Worm (Caenorhabditis elegans) whole organism, mixed stage, embryonic: ENCODE measurements around the gene oac-1.

Experiments
- bed-3 ChIP-seq: fragments of 200-800 bp; sonication (Bioruptor generic); optimal IDR thresholded peaks from 3 replicates; lab custom pipeline; 2018; ENCODE audit warnings: mild to moderate bottlenecking, missing genetic modification characterization, moderate library complexity, missing compliant biosample characterization
- blmp-1 ChIP-seq: fragments of 150-350 bp; optimal IDR thresholded peaks from 2 replicates; lab custom pipeline; 2014; ENCODE audit warnings: missing biosample characterization, missing genetic modification characterization
- ceh-39 ChIP-seq: fragments of 150-350 bp; optimal IDR thresholded peaks from 2 replicates; lab custom pipeline; 2014; ENCODE audit warnings: missing biosample characterization, missing genetic modification characterization
- ceh-43 ChIP-seq: fragments of 200-800 bp; sonication (Bioruptor generic); optimal IDR thresholded peaks from 2 replicates; lab custom pipeline; 2018; ENCODE audit warnings: mild to moderate bottlenecking, missing genetic modification characterization, moderate library complexity, missing compliant biosample characterization
- ceh-83 ChIP-seq: fragments of 200-800 bp; sonication (Bioruptor generic); optimal IDR thresholded peaks from 2 replicates; lab custom pipeline; 2018; ENCODE audit warnings: mild to moderate bottlenecking, missing genetic modification characterization, missing compliant biosample characterization
- ces-1 ChIP-seq: fragments of 150-350 bp; optimal IDR thresholded peaks from 2 replicates; lab custom pipeline; 2014; ENCODE audit warnings: missing biosample characterization, missing genetic modification reagents, missing genetic modification characterization
- cnd-1 ChIP-seq: fragments of 200-800 bp; sonication (Bioruptor generic); optimal IDR thresholded peaks from 2 replicates; lab custom pipeline; 2018; ENCODE audit warnings: mild to moderate bottlenecking, missing genetic modification characterization, missing compliant biosample characterization
- drap-1 ChIP-seq: fragments of 200-800 bp; sonication (Bioruptor generic); optimal IDR thresholded peaks from 3 replicates; lab custom pipeline; 2018; ENCODE audit warnings: mild to moderate bottlenecking, missing genetic modification characterization, missing compliant biosample characterization
- elt-3 ChIP-seq: fragments of 150-350 bp; optimal IDR thresholded peaks from 2 replicates; lab custom pipeline; 2014; ENCODE audit warnings: missing biosample characterization, missing genetic modification characterization
- flh-1 ChIP-seq: fragments of 200-800 bp; sonication (Bioruptor generic); optimal IDR thresholded peaks from 2 replicates; lab custom pipeline; 2018; ENCODE audit warnings: mild to moderate bottlenecking, missing genetic modification characterization, moderate library complexity, missing compliant biosample characterization
- ham-2 ChIP-seq: fragments of 200-800 bp; sonication (Bioruptor generic); optimal IDR thresholded peaks from 2 replicates; lab custom pipeline; 2018; ENCODE audit warnings: mild to moderate bottlenecking, missing genetic modification characterization, missing compliant biosample characterization
- hlh-1 ChIP-seq: fragments of 150-350 bp; optimal IDR thresholded peaks from 2 replicates; lab custom pipeline; 2014; ENCODE audit warnings: missing biosample characterization, missing genetic modification reagents, missing genetic modification characterization
- lin-13 ChIP-seq: fragments of 150-350 bp; optimal IDR thresholded peaks from 2 replicates; lab custom pipeline; 2014; ENCODE audit warnings: missing biosample characterization, missing genetic modification characterization
- lin-32 ChIP-seq: fragments of 200-800 bp; sonication (Bioruptor generic); optimal IDR thresholded peaks from 2 replicates; lab custom pipeline; 2018; ENCODE audit warnings: mild to moderate bottlenecking, missing genetic modification characterization, missing compliant biosample characterization
- lsy-2 ChIP-seq: fragments of 150-350 bp; optimal IDR thresholded peaks from 2 replicates; lab custom pipeline; 2014; ENCODE audit warnings: missing biosample characterization, missing genetic modification characterization
- mab-5 ChIP-seq: fragments of 150-350 bp; optimal IDR thresholded peaks from 2 replicates; lab custom pipeline; 2014; ENCODE audit warnings: missing biosample characterization, missing genetic modification characterization
- mep-1 ChIP-seq: fragments of 150-350 bp; optimal IDR thresholded peaks from 2 replicates; lab custom pipeline; 2017; ENCODE audit warnings: missing biosample characterization, missing genetic modification reagents, missing genetic modification characterization, inconsistent platforms
- mls-2 ChIP-seq: sonication (generic microtip); optimal IDR thresholded peaks from 2 replicates; lab custom pipeline; 2016; ENCODE audit warnings: mild to moderate bottlenecking, missing genetic modification characterization, moderate library complexity, missing compliant biosample characterization
- nhr-12 ChIP-seq: fragments of 150-350 bp; optimal IDR thresholded peaks from 2 replicates; lab custom pipeline; 2014; ENCODE audit warnings: missing biosample characterization, missing genetic modification characterization
- nhr-2 ChIP-seq: fragments of 150-350 bp; optimal IDR thresholded peaks from 2 replicates; lab custom pipeline; 2014; ENCODE audit warnings: missing biosample characterization, missing genetic modification characterization
- nhr-237 ChIP-seq: fragments of 150-350 bp; optimal IDR thresholded peaks from 2 replicates; lab custom pipeline; 2014; ENCODE audit warnings: missing biosample characterization, missing genetic modification characterization
- nhr-28 ChIP-seq: fragments of 150-350 bp; optimal IDR thresholded peaks from 2 replicates; lab custom pipeline; 2014; ENCODE audit warnings: missing biosample characterization, missing genetic modification characterization
- nhr-76 ChIP-seq: sonication (generic microtip); optimal IDR thresholded peaks from 2 replicates; lab custom pipeline; 2017; ENCODE audit warnings: missing biosample characterization, missing genetic modification characterization
- pha-4 ChIP-seq: fragments of 150-350 bp; optimal IDR thresholded peaks from 2 replicates; lab custom pipeline; 2018; ENCODE audit warnings: missing biosample characterization, missing genetic modification reagents, missing genetic modification characterization
- sem-2 ChIP-seq: fragments of 200-800 bp; sonication (Bioruptor generic); optimal IDR thresholded peaks from 2 replicates; lab custom pipeline; 2018; ENCODE audit warnings: mild to moderate bottlenecking, missing genetic modification characterization, missing compliant biosample characterization
- snpc-4 ChIP-seq: fragments of 150-350 bp; optimal IDR thresholded peaks from 2 replicates; lab custom pipeline; 2014; ENCODE audit warnings: missing biosample characterization, missing genetic modification characterization
- sptf-1 ChIP-seq: sonication (generic microtip); optimal IDR thresholded peaks from 2 replicates; lab custom pipeline; 2017; ENCODE audit warnings: mild to moderate bottlenecking, missing genetic modification characterization, moderate library complexity, missing compliant biosample characterization
- unc-120 ChIP-seq: sonication (generic microtip); optimal IDR thresholded peaks from 2 replicates; lab custom pipeline; 2017; ENCODE audit warnings: missing genetic modification characterization, missing compliant biosample characterization; ENCODE audit not compliant: poor library complexity, severe bottlenecking
- unc-39 ChIP-seq: fragments of 150-350 bp; optimal IDR thresholded peaks from 2 replicates; lab custom pipeline; 2014; ENCODE audit warnings: missing biosample characterization, missing genetic modification characterization
- unc-62 ChIP-seq: fragments of 150-350 bp; optimal IDR thresholded peaks from 2 replicates; lab custom pipeline; 2014; ENCODE audit warnings: missing biosample characterization, missing genetic modification reagents, missing genetic modification characterization
- ztf-11 ChIP-seq: fragments of 150-350 bp; optimal IDR thresholded peaks from 2 replicates; lab custom pipeline; 2014; ENCODE audit warnings: missing biosample characterization, missing genetic modification characterization

The oac-1 gene

ce11 chrV:19555869-19556268 lies at the start of gene oac-1:
oac-1 (minus strand) TSS chrV:19555969.
- TF ChIP-seq ztf-11 (tag; lab: Kevin White, UChicago) (no peak), elt-3 (tag; lab: Kevin White, UChicago) (no peak), flh-1 (GFP tag; lab: Kevin White, UChicago) (no peak), cnd-1 (tag; lab: Kevin White, UChicago) (no peak), ces-1 (GFP tag; lab: Kevin White, UChicago) (no peak), lin-13 (tag; lab: Kevin White, UChicago) (no peak), nhr-237 (tag; lab: Kevin White, UChicago) (no peak), sptf-1 (tag; lab: Kevin White, UChicago) (no peak), unc-120 (no peak), ceh-39 (tag; lab: Kevin White, UChicago) (no peak), lsy-2 (no peak), mls-2 (tag; lab: Kevin White, UChicago) (no peak), nhr-28 (tag; lab: Kevin White, UChicago) (no peak), ceh-43 (no peak), lin-32 (GFP tag; lab: Kevin White, UChicago) (no peak), sem-2 (GFP tag; lab: Kevin White, UChicago) (no peak)

ce11 chrV:19605415-19605814 lies 49.6 kb upstream of the oac-1 start:
- TF ChIP-seq mls-2 (tag; lab: Kevin White, UChicago) (no peak), nhr-237 (tag; lab: Kevin White, UChicago) (no peak), nhr-76 (no peak)

- no peak for TF ChIP-seq mls-2 (tag; lab: Kevin White, UChicago)
- TF ChIP-seq drap-1: no peak
- no peak for TF ChIP-seq snpc-4 (tag; lab: Kevin White, UChicago)
- TF ChIP-seq lin-32 (GFP tag; lab: Kevin White, UChicago): no peak
- no peak for TF ChIP-seq blmp-1 (tag; lab: Kevin White, UChicago)
- no peak for TF ChIP-seq ceh-39 (tag; lab: Kevin White, UChicago)
- TF ChIP-seq unc-62: no peak
- TF ChIP-seq nhr-12 (tag; lab: Kevin White, UChicago): no peak
- no peak for TF ChIP-seq ham-2 (GFP tag; lab: Kevin White, UChicago)
- no peak for TF ChIP-seq ztf-11 (tag; lab: Kevin White, UChicago)
- no peak for TF ChIP-seq pha-4
- no peak for TF ChIP-seq bed-3 (GFP tag; lab: Kevin White, UChicago)
- TF ChIP-seq nhr-2 (tag; lab: Kevin White, UChicago): no peak
- no peak for TF ChIP-seq hlh-1
- no peak for TF ChIP-seq nhr-76
- no peak for TF ChIP-seq flh-1 (GFP tag; lab: Kevin White, UChicago)
Measured at ce11 chrV:19599087-19599486, 43.3 kb upstream of the oac-1 start.

ce11 chrV:19590826-19591225 lies 35.1 kb upstream of the oac-1 start:
- TF ChIP-seq hlh-1: no peak
- TF ChIP-seq ztf-11 (tag; lab: Kevin White, UChicago): no peak
- TF ChIP-seq snpc-4 (tag; lab: Kevin White, UChicago): no peak
- no peak for TF ChIP-seq drap-1
- TF ChIP-seq elt-3 (tag; lab: Kevin White, UChicago): no peak
- TF ChIP-seq unc-120: no peak
- TF ChIP-seq mep-1 (tag; lab: Kevin White, UChicago): no peak
- TF ChIP-seq ceh-39 (tag; lab: Kevin White, UChicago): no peak
- no peak for TF ChIP-seq lin-13 (tag; lab: Kevin White, UChicago)
- no peak for TF ChIP-seq nhr-237 (tag; lab: Kevin White, UChicago)
- TF ChIP-seq ceh-83: no peak
- TF ChIP-seq sem-2 (GFP tag; lab: Kevin White, UChicago): no peak
- no peak for TF ChIP-seq nhr-2 (tag; lab: Kevin White, UChicago)
- TF ChIP-seq unc-39: no peak
- TF ChIP-seq lsy-2: no peak
- TF ChIP-seq bed-3 (GFP tag; lab: Kevin White, UChicago): no peak
- TF ChIP-seq, all 35 proteins: peak for 0

ce11 chrV:19582256-19582655 lies 26.5 kb upstream of the oac-1 start:
- no peak for TF ChIP-seq snpc-4 (tag; lab: Kevin White, UChicago)
- TF ChIP-seq ztf-11 (tag; lab: Kevin White, UChicago): no peak
- no peak for TF ChIP-seq mab-5 (tag; lab: Kevin White, UChicago)
- no peak for TF ChIP-seq lin-32 (GFP tag; lab: Kevin White, UChicago)
- TF ChIP-seq bed-3 (GFP tag; lab: Kevin White, UChicago): no peak
- no peak for TF ChIP-seq ceh-39 (tag; lab: Kevin White, UChicago)
